Worm (Caenorhabditis elegans) whole organism, L1 larva: Measurements from ENCODE around the gene col-74.
A peak's percentile ranks its signal among the peaks of the same experiment; 100 is the strongest.
"Not testable (repeated sequence)": the region's sequence is repeated elsewhere in the genome, so short reads cannot be mapped to it uniquely, and the experiment has no call there.

Experiments
- F16B12.6 ChIP-seq: fragments of 150-350 bp; optimal IDR thresholded peaks from 2 replicates; lab custom pipeline; 2014; ENCODE audit warnings: missing biosample characterization, missing genetic modification characterization
- Y116A8C.19 ChIP-seq: sonication (generic microtip); optimal IDR thresholded peaks from 2 replicates; lab custom pipeline; 2016; ENCODE audit warnings: missing compliant biosample characterization, missing genetic modification characterization, borderline replicate concordance
- aha-1 ChIP-seq: fragments of 150-350 bp; optimal IDR thresholded peaks from 2 replicates; lab custom pipeline; 2014; ENCODE audit warnings: missing biosample characterization, missing genetic modification characterization
- ama-1 ChIP-seq: fragments of 150-350 bp; optimal IDR thresholded peaks from 2 replicates; lab custom pipeline; 2014
- ceh-63 ChIP-seq: fragments of 200-800 bp; sonication (Bioruptor generic); optimal IDR thresholded peaks from 2 replicates; lab custom pipeline; 2018; ENCODE audit warnings: mild to moderate bottlenecking, missing genetic modification characterization, missing compliant biosample characterization
- ceh-82 ChIP-seq, 3 experiments: fragments of 150-350 bp in 1 of 3; sonication (generic microtip) in 2 of 3; optimal IDR thresholded peaks; 2 replicates each; lab custom pipeline; 2014 to 2017; ENCODE audit warnings: missing biosample characterization in 3 of 3, missing genetic modification characterization in 3 of 3
- ceh-90 ChIP-seq: sonication (generic microtip); optimal IDR thresholded peaks from 2 replicates; lab custom pipeline; 2016; ENCODE audit warnings: missing genetic modification characterization, missing compliant biosample characterization
- dsc-1 ChIP-seq: sonication (generic microtip); optimal IDR thresholded peaks from 2 replicates; lab custom pipeline; 2016; ENCODE audit warnings: mild to moderate bottlenecking, missing genetic modification characterization, missing compliant biosample characterization
- efl-1 ChIP-seq, 4 experiments: fragments of 150-350 bp; optimal IDR thresholded peaks in 3 of 4; peaks in 1 of 4; 1 replicate in 1 of 4; 2 replicates in 3 of 4; lab custom pipeline; 2014; ENCODE audit warnings: missing biosample characterization in 2 of 4, missing genetic modification characterization in 2 of 4, missing genetic modification reagents in 2 of 4
- egl-27 ChIP-seq, 2 experiments: fragments of 150-350 bp in 1 of 2; sonication (generic microtip); optimal IDR thresholded peaks; 3 replicates each; lab custom pipeline; 2017 to 2018; ENCODE audit warnings: missing biosample characterization in 2 of 2, missing genetic modification characterization in 2 of 2, missing genetic modification reagents in 2 of 2
- elt-2 ChIP-seq: sonication (generic microtip); optimal IDR thresholded peaks from 2 replicates; lab custom pipeline; 2016; ENCODE audit warnings: missing genetic modification characterization, mild to moderate bottlenecking, inconsistent platforms, missing compliant biosample characterization, missing genetic modification reagents
- fkh-10 ChIP-seq: sonication (generic microtip); optimal IDR thresholded peaks from 2 replicates; lab custom pipeline; 2017; ENCODE audit warnings: missing biosample characterization, missing genetic modification reagents, missing genetic modification characterization
- hlh-4 ChIP-seq: sonication (generic microtip); optimal IDR thresholded peaks from 2 replicates; lab custom pipeline; 2016; ENCODE audit warnings: mild to moderate bottlenecking, missing genetic modification characterization, missing compliant biosample characterization
- hpl-2 ChIP-seq: fragments of 150-350 bp; optimal IDR thresholded peaks from 2 replicates; lab custom pipeline; 2014; ENCODE audit warnings: missing biosample characterization, missing genetic modification reagents, missing genetic modification characterization
- lin-13 ChIP-seq: fragments of 150-350 bp; optimal IDR thresholded peaks from 2 replicates; lab custom pipeline; 2014; ENCODE audit warnings: missing biosample characterization, missing genetic modification reagents, missing genetic modification characterization
- lin-39 ChIP-seq: fragments of 150-350 bp; optimal IDR thresholded peaks from 2 replicates; lab custom pipeline; 2014; ENCODE audit warnings: missing biosample characterization, missing genetic modification reagents, missing genetic modification characterization
- lsy-2 ChIP-seq, 2 experiments: fragments of 150-350 bp; optimal IDR thresholded peaks; 2 replicates each; lab custom pipeline; 2014; ENCODE audit warnings: missing biosample characterization in 2 of 2, missing genetic modification characterization in 2 of 2
- mab-9 ChIP-seq: fragments of 200-800 bp; sonication (Bioruptor generic); IDR thresholded peaks from 2 replicates; pipeline ENCODE4 v1.3.6; 2022; ENCODE audit warnings: missing genetic modification reagents, missing genetic modification characterization, missing compliant biosample characterization
- mef-2 ChIP-seq: fragments of 150-350 bp; optimal IDR thresholded peaks from 2 replicates; lab custom pipeline; 2014; ENCODE audit warnings: missing biosample characterization, missing genetic modification characterization
- nhr-11 ChIP-seq: fragments of 150-350 bp; optimal IDR thresholded peaks from 2 replicates; lab custom pipeline; 2014; ENCODE audit warnings: missing biosample characterization, missing genetic modification characterization
- nhr-47 ChIP-seq: sonication (generic microtip); optimal IDR thresholded peaks from 2 replicates; lab custom pipeline; 2016; ENCODE audit warnings: mild to moderate bottlenecking, missing genetic modification characterization, moderate library complexity, missing compliant biosample characterization
- nhr-71 ChIP-seq: sonication (generic microtip); optimal IDR thresholded peaks from 2 replicates; lab custom pipeline; 2016; ENCODE audit warnings: mild to moderate bottlenecking, missing genetic modification characterization, moderate library complexity, missing compliant biosample characterization
- nhr-84 ChIP-seq: sonication (generic microtip); optimal IDR thresholded peaks from 2 replicates; lab custom pipeline; 2017; ENCODE audit warnings: missing biosample characterization, missing genetic modification characterization
- nhr-90 ChIP-seq: sonication (generic microtip); optimal IDR thresholded peaks from 2 replicates; lab custom pipeline; 2016; ENCODE audit warnings: mild to moderate bottlenecking, missing genetic modification characterization, missing compliant biosample characterization; ENCODE audit not compliant: poor library complexity
- pag-3 ChIP-seq: sonication (generic microtip); optimal IDR thresholded peaks from 2 replicates; lab custom pipeline; 2017; ENCODE audit warnings: missing genetic modification characterization, mild to moderate bottlenecking, missing compliant biosample characterization, antibody characterized with exemption, borderline replicate concordance; ENCODE audit not compliant: insufficient read depth
- pax-3 ChIP-seq: fragments of 200-800 bp; sonication (Bioruptor generic); optimal IDR thresholded peaks from 2 replicates; lab custom pipeline; 2018; ENCODE audit warnings: mild to moderate bottlenecking, missing genetic modification characterization, moderate library complexity, missing compliant biosample characterization
- pqm-1 ChIP-seq: sonication (generic microtip); optimal IDR thresholded peaks from 3 replicates; lab custom pipeline; 2017; ENCODE audit warnings: missing biosample characterization, missing genetic modification characterization
- rnt-1 ChIP-seq: sonication (generic microtip); optimal IDR thresholded peaks from 2 replicates; lab custom pipeline; 2016; ENCODE audit warnings: mild to moderate bottlenecking, missing genetic modification characterization, moderate library complexity, missing compliant biosample characterization
- snpc-4 ChIP-seq: fragments of 150-350 bp; optimal IDR thresholded peaks from 2 replicates; lab custom pipeline; 2014; ENCODE audit warnings: missing biosample characterization, missing genetic modification characterization
- snu-23 ChIP-seq: sonication (generic microtip); optimal IDR thresholded peaks from 2 replicates; lab custom pipeline; 2016; ENCODE audit warnings: missing genetic modification characterization, missing compliant biosample characterization
- sox-4 ChIP-seq: sonication (generic microtip); optimal IDR thresholded peaks from 2 replicates; lab custom pipeline; 2016; ENCODE audit warnings: missing genetic modification characterization, missing compliant biosample characterization
- swsn-7 ChIP-seq: sonication (generic microtip); optimal IDR thresholded peaks from 2 replicates; lab custom pipeline; 2016; ENCODE audit warnings: missing genetic modification characterization, missing compliant biosample characterization
- unc-30 ChIP-seq: sonication (generic microtip); optimal IDR thresholded peaks from 2 replicates; lab custom pipeline; 2017; ENCODE audit warnings: missing biosample characterization, missing genetic modification characterization
- unc-62 ChIP-seq: fragments of 150-350 bp; optimal IDR thresholded peaks from 2 replicates; lab custom pipeline; 2014; ENCODE audit warnings: missing biosample characterization, missing genetic modification reagents, missing genetic modification characterization
- xbp-1 ChIP-seq: sonication (generic microtip); optimal IDR thresholded peaks from 2 replicates; lab custom pipeline; 2016; ENCODE audit warnings: missing genetic modification characterization, missing compliant biosample characterization
- zip-4 ChIP-seq: fragments of 200-800 bp; sonication (Bioruptor generic); optimal IDR thresholded peaks from 2 replicates; lab custom pipeline; 2018; ENCODE audit warnings: mild to moderate bottlenecking, missing genetic modification characterization, moderate library complexity, missing compliant biosample characterization

The col-74 gene

DNA sequence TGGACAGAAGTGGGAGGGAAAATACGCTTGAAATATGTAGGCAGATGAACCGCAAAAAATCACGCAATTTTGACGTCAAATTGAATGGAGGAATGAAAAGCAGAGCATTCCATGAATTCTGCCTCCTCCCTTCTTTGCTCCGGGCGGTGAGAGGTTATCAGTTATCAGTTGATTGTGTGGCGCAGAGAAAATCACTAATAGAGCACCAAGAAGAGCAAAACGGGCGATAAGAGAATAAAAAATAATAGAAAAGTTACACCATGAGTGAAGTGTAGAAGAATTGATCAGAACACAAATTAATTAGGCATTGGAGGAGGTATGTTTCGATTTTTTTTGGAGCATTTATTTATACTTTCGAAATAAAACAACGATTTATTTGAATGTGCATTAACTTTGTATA, 23.6 kb upstream of the col-74 start:
- TF ChIP-seq elt-2 (tag; lab: Kevin White, UChicago) (peak; percentile 84), swsn-7 (tag; lab: Kevin White, UChicago) (no peak), efl-1 (optimal IDR thresholded peaks at IDR 0.05; lab: Kevin White, UChicago) (no peak), efl-1 (GFP tag; optimal IDR thresholded peaks at IDR 0.05 in 1 of 2; lab: Kevin White, UChicago) (peak in 1 of 2 experiments; percentile 84)

ce11 chrII:5810230-5810629, 19.9 kb upstream of the col-74 start, which contains the start of the genes msp-64 and ZK1248.5:
msp-64 (minus strand) TSS chrII:5810330.
ZK1248.5 (plus strand) TSS chrII:5810514.
- TF ChIP-seq nhr-47 (tag; lab: Kevin White, UChicago) (no peak), aha-1 (tag; lab: Kevin White, UChicago) (no peak), egl-27 (tag; optimal IDR thresholded peaks at IDR 0.05; lab: Kevin White, UChicago) (no peak), fkh-10 (GFP tag; lab: Kevin White, UChicago) (no peak), nhr-11 (tag; lab: Kevin White, UChicago) (no peak), pax-3 (no peak), rnt-1 (no peak), pag-3 (tag; lab: Kevin White, UChicago) (no peak), ceh-82 (tag; optimal IDR thresholded peaks at IDR 0.05; lab: Kevin White, UChicago) (no peak), mef-2 (no peak), hlh-4 (tag; lab: Kevin White, UChicago) (no peak), sox-4 (no peak), F16B12.6 (tag; lab: Kevin White, UChicago) (no peak), hpl-2 (GFP tag; lab: Kevin White, UChicago) (no peak), ama-1 (lab: Kevin White, UChicago) (no peak), zip-4 (GFP tag; lab: Kevin White, UChicago) (no peak), dsc-1 (tag; lab: Kevin White, UChicago) (no peak), mab-9 (GFP tag; lab: Robert Waterston, UW) (no peak), ceh-90 (tag; lab: Kevin White, UChicago) (no peak)

DNA sequence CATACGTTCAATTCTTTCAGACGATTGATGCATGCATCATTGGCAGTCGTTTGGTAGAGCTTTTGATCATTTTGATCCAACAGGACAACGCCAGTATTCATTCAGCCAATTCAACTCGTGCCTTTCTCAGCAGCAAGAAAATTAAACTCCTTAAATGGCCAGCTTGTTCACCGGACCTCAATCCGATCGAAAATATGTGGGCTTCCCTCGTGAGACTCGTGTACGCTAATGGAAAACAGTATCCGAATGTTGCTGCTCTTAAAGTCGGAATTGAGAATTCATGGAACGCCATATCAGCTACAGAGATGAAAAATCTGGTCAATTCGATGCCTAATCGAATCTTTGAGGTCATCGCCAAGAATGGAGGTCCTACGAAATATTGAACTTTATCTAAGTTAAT, 14.8 kb upstream of the col-74 start, which contains the start of gene wago-5:
wago-5 (minus strand) TSS at position 101 of the 400 bp plus-strand sequence.
- TF ChIP-seq nhr-84; hpl-2 (GFP tag; lab: Kevin White, UChicago); pqm-1 (tag; lab: Kevin White, UChicago): not testable (repeated sequence)
- TF ChIP-seq, all 84 proteins: peak for 0; not testable (repeated sequence) for 84

- no peak for TF ChIP-seq nhr-90 (tag; lab: Kevin White, UChicago)
- TF ChIP-seq lsy-2 (tag; optimal IDR thresholded peaks at IDR 0.05; lab: Kevin White, UChicago), result no peak
- no peak for TF ChIP-seq unc-62 (GFP tag; lab: Kevin White, UChicago)
- no peak for TF ChIP-seq lin-39 (tag; lab: Kevin White, UChicago)
- TF ChIP-seq lin-13 (GFP tag; lab: Kevin White, UChicago), result no peak
- no peak for TF ChIP-seq snu-23 (GFP tag; lab: Kevin White, UChicago)
- TF ChIP-seq unc-30 (tag; lab: Kevin White, UChicago), result no peak
- TF ChIP-seq snpc-4 (tag; lab: Kevin White, UChicago), result no peak
- no peak for TF ChIP-seq zip-4 (GFP tag; lab: Kevin White, UChicago)
- TF ChIP-seq egl-27 (tag; optimal IDR thresholded peaks at IDR 0.05; lab: Kevin White, UChicago), result no peak
- TF ChIP-seq, all 84 proteins: peak for 0
Observed at ce11 chrII:5816346-5816745, 13.8 kb upstream of the col-74 start, which contains the start of gene ZK1248.20. ZK1248.20 (plus strand) TSS chrII:5816646.

DNA sequence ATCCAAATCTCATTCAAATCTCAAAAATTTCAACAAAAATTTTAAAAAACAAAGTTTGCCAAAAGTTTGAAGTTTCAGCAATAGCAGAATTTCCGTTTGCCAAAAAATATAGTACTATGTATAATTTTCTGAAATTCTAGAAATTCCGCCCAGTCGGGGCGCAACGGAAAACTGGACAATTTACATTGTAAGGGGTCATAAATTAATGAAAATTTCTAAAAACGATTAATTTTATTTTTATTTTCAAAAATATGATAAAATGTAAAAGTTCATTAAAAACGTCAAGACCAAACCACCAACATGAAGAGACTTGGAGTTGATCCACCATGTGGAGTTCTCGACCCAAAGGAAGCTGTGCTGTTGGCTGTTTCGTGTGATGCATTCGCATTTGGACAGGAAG, 11.9 kb upstream of the col-74 start, which contains the start of gene ZK1248.4:
ZK1248.4 (plus strand) TSS at position 301 of the 400 bp plus-strand sequence.
- TF ChIP-seq nhr-71 (tag; lab: Kevin White, UChicago), result no peak
- TF ChIP-seq xbp-1 (tag; lab: Kevin White, UChicago), result no peak
- no peak for TF ChIP-seq Y116A8C.19 (tag; lab: Kevin White, UChicago)
- no peak for TF ChIP-seq ceh-63 (GFP tag; lab: Kevin White, UChicago)
- TF ChIP-seq mab-9 (GFP tag; lab: Robert Waterston, UW), result no peak
- no peak for TF ChIP-seq elt-2 (tag; lab: Kevin White, UChicago)
